In the genomic region with DNA sequence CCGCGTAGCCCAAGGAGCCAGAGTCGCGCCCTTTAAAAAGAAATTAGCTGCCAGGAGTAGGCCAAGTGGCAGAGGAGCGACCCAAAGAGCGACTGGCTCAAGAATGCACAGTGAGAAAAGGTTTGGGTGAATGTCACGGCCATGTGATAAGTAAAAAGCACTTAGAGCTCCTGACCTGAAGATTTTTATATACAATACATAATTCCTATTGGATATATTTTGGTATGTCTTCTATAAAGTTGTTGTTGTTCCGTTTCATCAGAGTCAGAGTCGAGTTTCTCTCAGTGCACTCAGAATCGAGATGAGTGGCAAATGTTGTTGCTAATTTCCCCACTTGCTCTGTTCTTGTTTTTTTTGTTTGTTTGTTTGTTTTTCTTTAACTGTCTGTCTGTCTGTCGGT, we compare ENCODE assay signal across 3 fruit fly cellular contexts.
TF ChIP-seq lines count a peak whose summit lies in the region.

No protein-coding gene starts in this region.

- no peak for TF ChIP-seq CTCF in whole organism, embryonic (GFP tag; optimal IDR thresholded peaks at IDR 0.05; lab: Kevin White, UChicago)

TF ChIP-seq in whole organism, embryonic, 481 proteins besides CTCF, POLR2A, EP300 and RAD21 (continues in another document):
- TF ChIP-seq CG17359 (tag; optimal IDR thresholded peaks at IDR 0.05; lab: Kevin White, UChicago) (no peak), Hmx (GFP tag; optimal IDR thresholded peaks at IDR 0.05; lab: Kevin White, UChicago) (no peak), Ets97D (GFP tag; optimal IDR thresholded peaks at IDR 0.05; lab: Kevin White, UChicago) (no peak), unpg (GFP tag; optimal IDR thresholded peaks at IDR 0.05; lab: Kevin White, UChicago) (no peak), lola (GFP tag; optimal IDR thresholded peaks at IDR 0.05; lab: Kevin White, UChicago) (no peak), bsh (GFP tag; optimal IDR thresholded peaks at IDR 0.05; lab: Kevin White, UChicago) (peak in 1 of 2 experiments; percentile 19), pfk (GFP tag; optimal IDR thresholded peaks at IDR 0.05; lab: Kevin White, UChicago) (no peak), gem (tag; optimal IDR thresholded peaks at IDR 0.05; lab: Kevin White, UChicago) (peak; percentile 10), CG14441 (GFP tag; IDR thresholded peaks at IDR 0.05; lab: Robert Waterston, UW) (0 out of 2 replicates have a peak, but pooled peaks have one; percentile 12), CG1603 (tag; optimal IDR thresholded peaks at IDR 0.05; lab: Kevin White, UChicago) (peak; percentile 3), CG4820 (GFP tag; optimal IDR thresholded peaks at IDR 0.05; lab: Kevin White, UChicago) (no peak), CG2678 (tag; optimal IDR thresholded peaks at IDR 0.05; lab: Kevin White, UChicago) (peak; percentile 22), ara (GFP tag; IDR thresholded peaks at IDR 0.05; lab: Robert Waterston, UW) (no peak), CG4424 (GFP tag; optimal IDR thresholded peaks at IDR 0.05; lab: Kevin White, UChicago) (no peak), row (GFP tag; IDR thresholded peaks at IDR 0.05; lab: Robert Waterston, UW) (peak; percentile 24; the same call in 1 of the 3 replicates), slbo (GFP tag; IDR thresholded peaks at IDR 0.05; lab: Robert Waterston, UW) (peak; percentile 17; the same call in 1 of the 2 replicates), Rx (GFP tag; IDR thresholded peaks at IDR 0.05; lab: Robert Waterston, UW) (peak; percentile 19; the same call in 1 of the 2 replicates), Atf6 (GFP tag; IDR thresholded peaks at IDR 0.05; lab: Robert Waterston, UW) (0 out of 2 replicates have a peak, but pooled peaks have one; percentile 20), CG8478 (optimal IDR thresholded peaks at IDR 0.05; lab: Kevin White, UChicago) (no peak), CG12236 (GFP tag; optimal IDR thresholded peaks at IDR 0.05; lab: Kevin White, UChicago) (no peak), Adf1 (GFP tag; IDR thresholded peaks at IDR 0.05; lab: Robert Waterston, UW) (no peak), CG7839 (tag; optimal IDR thresholded peaks at IDR 0.05; lab: Kevin White, UChicago) (peak; percentile 10), Aef1 (GFP tag; IDR thresholded peaks at IDR 0.05; lab: Robert Waterston, UW) (no peak), YL-1 (GFP tag; optimal IDR thresholded peaks at IDR 0.05; lab: Kevin White, UChicago) (no peak), dati (GFP tag; IDR thresholded peaks at IDR 0.05; lab: Robert Waterston, UW) (no peak), ash1 (GFP tag; optimal IDR thresholded peaks at IDR 0.05; lab: Kevin White, UChicago) (no peak), CG11247 (GFP tag; IDR thresholded peaks at IDR 0.05; lab: Robert Waterston, UW) (no peak), Xrp1 (GFP tag; IDR thresholded peaks at IDR 0.05; lab: Robert Waterston, UW) (0 out of 2 replicates have a peak, but pooled peaks have one; percentile 8)

TF ChIP-seq in whole organism, prepupa, 60 proteins besides CTCF, POLR2A, EP300 and RAD21:
- TF ChIP-seq Eip78C (GFP tag; lab: Kevin White, UChicago) (peak; percentile 63), esn (GFP tag; optimal IDR thresholded peaks at IDR 0.05; lab: Kevin White, UChicago) (no peak), CG3919 (GFP tag; optimal IDR thresholded peaks at IDR 0.05; lab: Kevin White, UChicago) (peak; percentile 10), CG10631 (GFP tag; optimal IDR thresholded peaks at IDR 0.05; lab: Kevin White, UChicago) (no peak), lz (GFP tag; optimal IDR thresholded peaks at IDR 0.05; lab: Kevin White, UChicago) (no peak), CG32006 (GFP tag; optimal IDR thresholded peaks at IDR 0.05; lab: Kevin White, UChicago) (peak; percentile 14), OdsH (GFP tag; optimal IDR thresholded peaks at IDR 0.05; lab: Kevin White, UChicago) (no peak), CG8319 (GFP tag; optimal IDR thresholded peaks at IDR 0.05; lab: Kevin White, UChicago) (no peak), CG11902 (GFP tag; optimal IDR thresholded peaks at IDR 0.05; lab: Kevin White, UChicago) (no peak), Ets21C (GFP tag; optimal IDR thresholded peaks at IDR 0.05; lab: Kevin White, UChicago) (no peak), Hr38 (GFP tag; optimal IDR thresholded peaks at IDR 0.05; lab: Kevin White, UChicago) (no peak), eg (GFP tag; IDR thresholded peaks at IDR 0.05; lab: Robert Waterston, UW) (no peak), Smox (GFP tag; optimal IDR thresholded peaks at IDR 0.05; lab: Kevin White, UChicago) (no peak), Hr4 (GFP tag; optimal IDR thresholded peaks at IDR 0.05; lab: Kevin White, UChicago) (peak; percentile 1), CG11762 (GFP tag; optimal IDR thresholded peaks at IDR 0.05; lab: Kevin White, UChicago; ENCODE audit: insufficient read depth) (no peak), CG15336 (GFP tag; IDR thresholded peaks at IDR 0.05; lab: Robert Waterston, UW) (no peak), pdm3 (GFP tag; optimal IDR thresholded peaks at IDR 0.05; lab: Kevin White, UChicago) (no peak), CG6163 (GFP tag; IDR thresholded peaks at IDR 0.05; lab: Robert Waterston, UW) (0 out of 3 replicates have a peak, but pooled peaks have one; percentile 46)

TF ChIP-seq in whole organism, pupa, 21 proteins besides CTCF, POLR2A, EP300 and RAD21:
- 0 out of 3 replicates have a peak, but pooled peaks have one; percentile 43 for TF ChIP-seq fd96Ca (GFP tag; IDR thresholded peaks at IDR 0.05; lab: Robert Waterston, UW)
- TF ChIP-seq CG8159 (tag; optimal IDR thresholded peaks at IDR 0.05; lab: Kevin White, UChicago): peak; percentile 22
- TF ChIP-seq CG32121 (GFP tag; IDR thresholded peaks at IDR 0.05; lab: Robert Waterston, UW): no peak
- TF ChIP-seq CG4496 (GFP tag; IDR thresholded peaks at IDR 0.05; lab: Robert Waterston, UW): peak; percentile 23; the same call in 1 of the 3 replicates
- no peak for TF ChIP-seq Pif1B (GFP tag; optimal IDR thresholded peaks at IDR 0.05; lab: Kevin White, UChicago)
- TF ChIP-seq CG9948 (tag; optimal IDR thresholded peaks at IDR 0.05; lab: Kevin White, UChicago): no peak
- TF ChIP-seq CG14655 (GFP tag; optimal IDR thresholded peaks at IDR 0.05; lab: Kevin White, UChicago): peak; percentile 6
- no peak for TF ChIP-seq rn (GFP tag; IDR thresholded peaks at IDR 0.05; lab: Robert Waterston, UW)
- TF ChIP-seq Ets98B (GFP tag; IDR thresholded peaks at IDR 0.05; lab: Robert Waterston, UW): no peak
- TF ChIP-seq CG17806 (tag; optimal IDR thresholded peaks at IDR 0.05; lab: Kevin White, UChicago): no peak
- no peak for TF ChIP-seq Pif1A (GFP tag; optimal IDR thresholded peaks at IDR 0.05; lab: Kevin White, UChicago)
